Fruit fly (Drosophila melanogaster): ENCODE data around the gene CG43134.

Gene CG43134

dm6 chrX:4277861-4278260 lies 30.7 kb downstream of the CG43134 start, which contains the start of gene CG15578:
TSS of gene CG15578 (minus strand) at chrX:4277961.
- TF ChIP-seq CG8478 (optimal IDR thresholded peaks at IDR 0.05) (no peak), usp (GFP tag; optimal IDR thresholded peaks at IDR 0.05) (no peak), Dll (optimal IDR thresholded peaks at IDR 0.05) (no peak), EcR (GFP tag; optimal IDR thresholded peaks at IDR 0.05) (no peak), psq (optimal IDR thresholded peaks at IDR 0.05) (no peak)

- no peak for TF ChIP-seq usp (GFP tag; optimal IDR thresholded peaks at IDR 0.05)
- no peak for TF ChIP-seq pan (optimal IDR thresholded peaks at IDR 0.05)
- TF ChIP-seq Dll (optimal IDR thresholded peaks at IDR 0.05), result no peak
- no peak for TF ChIP-seq CG8478 (optimal IDR thresholded peaks at IDR 0.05)
- no peak for TF ChIP-seq psq (optimal IDR thresholded peaks at IDR 0.05)
Observed at dm6 chrX:4280769-4281168, 33.7 kb downstream of the CG43134 start.

- no peak for TF ChIP-seq pan (optimal IDR thresholded peaks at IDR 0.05)
- TF ChIP-seq EcR (GFP tag; optimal IDR thresholded peaks at IDR 0.05), result no peak
- no peak for TF ChIP-seq CG8478 (optimal IDR thresholded peaks at IDR 0.05)
- no peak for TF ChIP-seq psq (optimal IDR thresholded peaks at IDR 0.05)
- TF ChIP-seq Dll (optimal IDR thresholded peaks at IDR 0.05), result no peak
- no peak for TF ChIP-seq usp (GFP tag; optimal IDR thresholded peaks at IDR 0.05)
Observed at dm6 chrX:4293418-4293817, 46.3 kb downstream of the CG43134 start.

Measured in whole organism.